Worm (Caenorhabditis elegans) whole organism, L4/young adult: ENCODE data around the gene nlp-67.
"Not testable (repeated sequence)": the region's sequence is repeated elsewhere in the genome, so short reads cannot be mapped to it uniquely, and the experiment has no call there.

ENCODE experiments used
- W03F9.2 ChIP-seq: fragments of 150-350 bp; optimal IDR thresholded peaks from 2 replicates; lab custom pipeline; 2014; ENCODE audit warnings: missing biosample characterization, missing genetic modification characterization
- dao-5 ChIP-seq: sonication (generic microtip); optimal IDR thresholded peaks from 2 replicates; lab custom pipeline; 2016; ENCODE audit warnings: missing genotype, missing genetic modification characterization, moderate library complexity, missing compliant biosample characterization
- him-1 ChIP-seq: sonication (generic microtip); optimal IDR thresholded peaks from 2 replicates; lab custom pipeline; 2016; ENCODE audit warnings: missing genotype, missing genetic modification reagents, missing genetic modification characterization, missing compliant biosample characterization

DNA sequence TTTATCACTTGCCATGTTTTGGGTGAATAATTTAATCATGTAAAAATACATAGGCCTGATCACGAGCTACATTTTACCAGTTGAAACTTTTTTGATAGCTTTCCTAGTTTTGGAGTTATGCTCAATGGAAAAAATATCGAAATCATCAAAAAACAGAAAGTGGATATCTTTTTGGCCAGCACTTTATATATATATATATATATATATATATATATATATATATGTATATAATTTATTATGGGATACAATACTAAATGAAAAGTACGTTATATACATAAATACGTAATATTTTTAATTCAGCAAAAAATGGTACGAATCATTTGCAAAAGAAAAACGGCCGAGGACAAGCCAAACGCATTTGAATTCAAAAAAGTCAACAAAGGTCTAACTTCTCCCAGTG is 35.5 kb downstream of the nlp-67 start, which contains the start of gene F23A7.3:
- TF ChIP-seq W03F9.2; him-1; dao-5 (tag; lab: Kevin White, UChicago): not testable (repeated sequence)
